Worm (Caenorhabditis elegans): ENCODE measurements around the gene ace-3.

The ace-3 gene

DNA sequence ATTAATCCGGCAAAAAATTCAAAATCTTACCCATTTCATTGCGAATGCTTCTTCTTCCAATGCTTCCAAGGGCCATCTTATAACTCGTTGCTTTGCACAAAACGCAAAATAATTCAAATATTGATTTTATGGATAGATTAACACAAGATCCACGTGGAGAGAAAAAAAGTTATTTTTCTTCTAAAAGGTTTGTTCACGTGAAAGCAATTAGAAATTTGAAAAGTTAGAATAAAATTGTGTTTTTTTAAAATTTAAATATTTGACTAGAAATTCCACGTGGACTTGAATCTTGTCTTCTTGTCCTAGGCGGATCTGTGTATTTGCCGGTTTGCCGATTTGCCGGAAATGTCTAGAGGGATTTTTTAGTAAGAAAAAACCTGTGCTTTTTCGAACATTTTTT, 30.3 kb upstream of the ace-3 start, which contains the start of gene Y48B6A.5:
TSS of gene Y48B6A.5 (minus strand) at position 101 of the 400 bp plus-strand sequence.
- TF ChIP-seq snpc-3.4 (tag; optimal IDR thresholded peaks at IDR 0.05), result no peak
- TF ChIP-seq dpff-1 (tag; optimal IDR thresholded peaks at IDR 0.05), result no peak
- no peak for TF ChIP-seq snpc-1.3 (tag; optimal IDR thresholded peaks at IDR 0.05; ENCODE audit: insufficient read depth)
- no peak for TF ChIP-seq chd-7 (tag; optimal IDR thresholded peaks at IDR 0.05)
- TF ChIP-seq nfyb-1 (GFP tag; IDR thresholded peaks at IDR 0.05), result no peak
- TF ChIP-seq aptf-3 (GFP tag; IDR thresholded peaks at IDR 0.05), result no peak
- no peak for TF ChIP-seq nhr-80 (tag; optimal IDR thresholded peaks at IDR 0.05)
- no peak for TF ChIP-seq ZK185.1 (tag; optimal IDR thresholded peaks at IDR 0.05; ENCODE audit: poor library complexity, severe bottlenecking)
- no peak for TF ChIP-seq die-1 (tag; optimal IDR thresholded peaks at IDR 0.05)
- TF ChIP-seq efl-1 (GFP tag; optimal IDR thresholded peaks at IDR 0.05), result no peak
- no peak for TF ChIP-seq tlf-1 (GFP tag; optimal IDR thresholded peaks at IDR 0.05)
- TF ChIP-seq let-607 (tag; optimal IDR thresholded peaks at IDR 0.05), result no peak
- TF ChIP-seq F39B2.1 (GFP tag; IDR thresholded peaks at IDR 0.05), result no peak
- TF ChIP-seq cebp-2 (GFP tag; IDR thresholded peaks at IDR 0.05), result no peak
- no peak for TF ChIP-seq nhr-90 (tag; optimal IDR thresholded peaks at IDR 0.05)
- no peak for TF ChIP-seq ceh-27 (GFP tag; optimal IDR thresholded peaks at IDR 0.05)
- TF ChIP-seq mcd-1 (GFP tag; IDR thresholded peaks at IDR 0.05), result no peak

DNA sequence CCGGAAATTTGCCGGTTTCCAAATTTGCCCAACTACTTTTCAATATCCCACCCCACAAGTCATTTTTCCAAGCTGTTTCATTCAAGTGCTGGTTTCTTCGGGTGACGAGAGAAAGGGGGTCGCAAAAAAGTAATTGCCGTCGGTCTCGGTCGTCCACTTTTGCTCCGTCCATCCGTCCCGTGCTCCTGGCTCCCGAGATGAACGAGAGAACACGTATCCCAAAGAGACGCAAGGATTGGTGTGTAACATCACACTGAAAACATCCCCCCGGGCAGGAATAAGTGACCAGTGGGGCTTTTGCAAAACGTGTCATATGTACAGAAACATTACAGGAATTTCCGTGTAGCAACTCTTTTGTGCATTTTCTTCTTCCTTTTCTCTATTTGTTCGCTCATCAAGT, 28.8 kb upstream of the ace-3 start:
- no peak for TF ChIP-seq xnd-1 (tag; optimal IDR thresholded peaks at IDR 0.05)
- no peak for TF ChIP-seq ceh-27 (GFP tag; optimal IDR thresholded peaks at IDR 0.05)
- TF ChIP-seq zfh-2 (GFP tag; conservative IDR thresholded peaks at IDR 0.05), result peak; percentile 50; the same call in 1 of the 2 replicates

DNA sequence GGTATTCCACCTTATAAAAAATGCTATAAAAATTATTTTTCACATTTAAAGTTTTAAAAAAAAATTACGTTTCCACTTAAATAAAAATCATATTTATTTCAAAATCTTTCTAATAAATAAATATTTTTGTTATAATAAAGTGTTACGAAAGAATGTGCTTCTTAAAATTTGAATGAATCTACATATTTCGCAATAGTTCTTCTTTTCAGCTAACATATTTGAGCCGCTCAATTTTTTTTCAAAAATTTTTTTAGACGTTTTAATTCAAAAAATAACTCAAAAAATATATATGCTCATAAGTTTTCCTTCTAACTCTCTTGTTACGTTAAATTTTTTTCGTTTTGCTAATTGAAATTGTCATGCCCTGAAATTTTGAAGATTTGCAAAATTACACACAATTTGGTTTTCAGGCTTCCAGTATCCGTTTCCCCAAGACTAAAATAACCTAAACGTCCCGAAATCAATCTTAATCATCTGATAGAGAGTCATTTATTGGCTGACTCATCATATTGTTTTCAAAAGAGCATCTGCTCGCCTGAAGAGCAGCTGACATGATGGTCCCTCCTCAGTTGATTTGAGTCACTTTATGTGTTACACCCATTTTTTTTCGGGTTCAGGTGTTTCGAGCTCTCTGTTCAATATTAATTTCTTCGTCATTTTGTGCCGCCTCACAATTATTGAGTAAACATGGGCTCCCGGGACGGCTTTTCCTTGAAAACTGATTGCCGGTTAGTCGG, 27.0 kb upstream of the ace-3 start, which contains the start of gene efhd-1:
TSS of gene efhd-1 (plus strand) at position 582 of the 737 bp plus-strand sequence.
- TF ChIP-seq zfh-2 (GFP tag; conservative IDR thresholded peaks at IDR 0.05) (no peak), cebp-1 (GFP tag; IDR thresholded peaks at IDR 0.05) (no peak), cebp-1 (tag; optimal IDR thresholded peaks at IDR 0.05) (peak; percentile 91)

DNA sequence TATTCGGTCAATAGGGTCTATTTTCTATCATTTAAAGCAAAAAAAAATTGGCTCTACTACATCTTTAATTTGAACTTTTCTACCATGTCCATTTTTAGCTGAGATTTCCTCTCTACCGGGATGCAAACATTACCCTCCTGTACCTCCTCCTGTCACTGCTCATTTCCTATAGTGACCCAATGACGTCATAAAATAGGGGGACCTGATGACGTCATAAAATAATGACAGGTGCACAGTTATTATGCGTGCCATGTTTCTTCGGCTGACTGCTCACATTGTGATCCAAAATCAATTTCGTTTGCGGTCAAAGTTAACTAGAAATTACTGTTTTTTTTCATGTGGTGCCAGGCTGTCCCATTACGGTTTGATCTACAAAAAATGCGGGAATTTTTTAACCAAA, 18.5 kb upstream of the ace-3 start:
- TF ChIP-seq repo-1 (tag; optimal IDR thresholded peaks at IDR 0.05) (no peak), K12H6.12 (tag; optimal IDR thresholded peaks at IDR 0.05) (no peak), atf-7 (tag; optimal IDR thresholded peaks at IDR 0.05) (peak; percentile 6), sptf-2 (GFP tag; optimal IDR thresholded peaks at IDR 0.05) (no peak), sdz-38 (tag; optimal IDR thresholded peaks at IDR 0.05) (no peak), let-607 (tag; optimal IDR thresholded peaks at IDR 0.05) (no peak)

DNA sequence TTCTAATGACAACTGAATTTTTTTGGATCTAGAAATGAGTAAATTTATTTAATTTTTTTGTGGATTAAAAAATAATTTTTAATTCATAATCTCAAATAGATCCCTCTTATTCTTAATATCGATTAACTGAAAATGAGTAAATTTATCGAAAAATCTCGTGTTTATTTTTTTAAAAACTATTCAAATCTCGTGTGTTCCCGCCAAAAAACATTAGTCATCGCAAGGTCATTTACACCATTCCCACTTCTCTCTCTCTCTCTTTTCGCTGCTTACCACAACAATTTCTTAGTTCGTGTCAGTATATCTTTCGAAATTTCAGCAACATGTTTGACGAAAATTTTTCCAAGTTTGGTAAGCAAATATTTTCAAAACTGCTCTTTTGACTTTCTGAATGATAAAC, 18.0 kb upstream of the ace-3 start:
- no peak for TF ChIP-seq nhr-120 (GFP tag; IDR thresholded peaks at IDR 0.05)

DNA sequence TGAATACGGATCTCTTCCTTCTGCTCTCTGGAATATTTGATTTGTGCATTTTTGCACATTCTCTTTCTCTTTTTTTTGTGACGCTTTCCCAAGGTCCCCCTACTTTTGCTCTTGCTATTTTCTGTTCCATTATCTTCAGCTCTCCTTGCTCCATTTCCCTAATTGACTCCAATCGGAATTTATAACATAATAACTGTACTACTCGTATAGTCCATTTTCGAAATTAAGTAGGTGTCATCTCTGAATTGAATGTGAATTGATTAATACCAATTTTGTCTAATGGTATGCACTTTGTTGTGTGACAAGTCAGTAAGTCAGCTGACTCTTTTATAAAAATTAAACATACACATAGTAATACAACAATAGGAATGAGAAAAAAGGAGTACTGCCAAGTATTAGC, 9.5 kb upstream of the ace-3 start:
- TF ChIP-seq madf-6 (GFP tag; IDR thresholded peaks at IDR 0.05) (no peak), Y79H2A.3 (GFP tag; conservative IDR thresholded peaks at IDR 0.05) (no peak), hmg-20 (GFP tag; IDR thresholded peaks at IDR 0.05) (no peak)

Data from whole organism, young adult.